Worm (Caenorhabditis elegans): ENCODE measurements around the gene F57B1.9.
A peak's percentile ranks its signal among the peaks of the same experiment; 100 is the strongest.

F57B1.9 gene

DNA sequence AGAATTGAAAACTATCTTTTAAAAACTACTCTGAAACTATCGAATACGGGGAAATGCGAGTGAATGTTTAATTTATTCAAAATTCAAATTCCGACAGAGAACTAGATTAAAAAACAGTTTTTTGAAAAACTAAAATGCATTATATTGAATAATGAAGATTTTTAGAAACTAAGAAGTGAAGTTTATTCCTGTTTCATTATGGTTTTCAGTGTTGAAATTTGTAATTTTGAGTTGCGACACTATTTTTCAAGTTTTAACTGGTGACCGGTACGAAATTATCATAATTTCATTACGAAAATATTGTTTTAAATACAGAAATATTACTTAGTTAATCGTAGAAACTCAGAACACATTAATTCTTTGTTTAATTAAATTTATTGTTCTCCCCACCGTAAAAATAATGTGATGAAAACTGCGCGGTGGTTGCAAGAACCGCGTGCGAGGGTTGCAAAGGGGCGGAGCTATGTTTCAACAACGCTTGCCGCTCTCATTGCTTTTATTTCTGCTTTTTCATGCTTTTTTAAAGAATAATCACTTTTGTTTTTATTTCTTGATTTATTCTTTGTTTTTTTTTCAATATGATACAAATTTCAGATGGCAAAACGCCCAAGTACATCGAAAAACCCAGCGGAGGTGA, 21.5 kb downstream of the F57B1.9 start, which contains the start of gene him-17:
TSS of gene him-17 (plus strand) at position 595 of the 637 bp plus-strand sequence.
- TF ChIP-seq mxl-1 (tag; optimal IDR thresholded peaks at IDR 0.05), result no peak
- TF ChIP-seq hrde-1 (tag; optimal IDR thresholded peaks at IDR 0.05; ENCODE audit: borderline replicate concordance), result no peak
- no peak for TF ChIP-seq akir-1 (GFP tag; optimal IDR thresholded peaks at IDR 0.05)
- TF ChIP-seq rec-8 (tag; optimal IDR thresholded peaks at IDR 0.05), result no peak
- TF ChIP-seq madf-3 (GFP tag; IDR thresholded peaks at IDR 0.05), result peak; percentile 33; the same call in 1 of the 2 replicates
- no peak for TF ChIP-seq ama-1 (optimal IDR thresholded peaks at IDR 0.05)
- TF ChIP-seq ama-1 (GFP tag; optimal IDR thresholded peaks at IDR 0.05), result peak in 1 of 2 experiments; percentile 20
- peak; percentile 38 for TF ChIP-seq rpc-1 (optimal IDR thresholded peaks at IDR 0.05)
- TF ChIP-seq rpc-1 (tag; optimal IDR thresholded peaks at IDR 0.05), result no peak
- peak; percentile 44 for TF ChIP-seq mcd-1 (GFP tag; IDR thresholded peaks at IDR 0.05)
- TF ChIP-seq F37B4.10 (GFP tag; IDR thresholded peaks at IDR 0.05), result no peak
- TF ChIP-seq Y79H2A.3 (GFP tag; conservative IDR thresholded peaks at IDR 0.05), result no peak
- no peak for TF ChIP-seq D2030.7 (GFP tag; IDR thresholded peaks at IDR 0.05)
- no peak for TF ChIP-seq pbrm-1 (GFP tag; IDR thresholded peaks at IDR 0.05)
- TF ChIP-seq gei-17 (GFP tag; optimal IDR thresholded peaks at IDR 0.05), result no peak
- peak; percentile 41; the same call in 1 of the 2 replicates for TF ChIP-seq ceh-100 (GFP tag; IDR thresholded peaks at IDR 0.05)
- no peak for TF ChIP-seq zfh-2 (GFP tag; conservative IDR thresholded peaks at IDR 0.05)
- no peak for TF ChIP-seq T07F8.4 (tag; optimal IDR thresholded peaks at IDR 0.05)
- TF ChIP-seq lin-35 (GFP tag; optimal IDR thresholded peaks at IDR 0.05), result peak in 1 of 3 experiments; percentile 17
- TF ChIP-seq madf-6 (GFP tag; IDR thresholded peaks at IDR 0.05), result peak; percentile 56
- no peak for TF ChIP-seq snpc-4 (GFP tag; optimal IDR thresholded peaks at IDR 0.05)
- peak in 2 of 4 experiments; percentile 2 to 22 for TF ChIP-seq snpc-4 (tag; optimal IDR thresholded peaks at IDR 0.05)
- no peak for TF ChIP-seq lir-1 (GFP tag; conservative IDR thresholded peaks at IDR 0.05)
- TF ChIP-seq F55B11.4 (tag; optimal IDR thresholded peaks at IDR 0.05; ENCODE audit: borderline replicate concordance, insufficient read depth), result no peak
- TF ChIP-seq Y67H2A.10 (GFP tag; conservative IDR thresholded peaks at IDR 0.05), result no peak
- TF ChIP-seq efl-1 (GFP tag; optimal IDR thresholded peaks at IDR 0.05), result peak; percentile 3
- TF ChIP-seq Y56A3A.18 (GFP tag; IDR thresholded peaks at IDR 0.05), result no peak
- TF ChIP-seq cebp-1 (GFP tag; IDR thresholded peaks at IDR 0.05), result no peak
- TF ChIP-seq cebp-1 (tag; optimal IDR thresholded peaks at IDR 0.05), result peak; percentile 45
- no peak for TF ChIP-seq ztf-26 (tag; optimal IDR thresholded peaks at IDR 0.05)
- no peak for TF ChIP-seq ztf-28 (GFP tag; IDR thresholded peaks at IDR 0.05)
- TF ChIP-seq snpc-1.3 (tag; optimal IDR thresholded peaks at IDR 0.05; ENCODE audit: insufficient read depth), result peak; percentile 10
- TF ChIP-seq ceh-79 (tag; optimal IDR thresholded peaks at IDR 0.05), result no peak
- no peak for TF ChIP-seq ztf-18 (tag; optimal IDR thresholded peaks at IDR 0.05)
- no peak for TF ChIP-seq nhr-27 (tag; optimal IDR thresholded peaks at IDR 0.05)
- peak; percentile 54; the same call in 1 of the 2 replicates for TF ChIP-seq B0336.3 (GFP tag; IDR thresholded peaks at IDR 0.05)
- no peak for TF ChIP-seq sdz-38 (tag; optimal IDR thresholded peaks at IDR 0.05)
- TF ChIP-seq ceh-58 (GFP tag; IDR thresholded peaks at IDR 0.05), result no peak
- TF ChIP-seq nhr-90 (tag; optimal IDR thresholded peaks at IDR 0.05), result no peak
- TF ChIP-seq ztf-6 (GFP tag; IDR thresholded peaks at IDR 0.05), result no peak
- TF ChIP-seq repo-1 (tag; optimal IDR thresholded peaks at IDR 0.05), result peak; percentile 13
- TF ChIP-seq C06A6.2 (GFP tag; conservative IDR thresholded peaks at IDR 0.05), result no peak
- no peak for TF ChIP-seq B0019.2 (GFP tag; conservative IDR thresholded peaks at IDR 0.05)
- TF ChIP-seq dox-1 (GFP tag; IDR thresholded peaks at IDR 0.05), result peak; percentile 61; the same call in 1 of the 2 replicates
- TF ChIP-seq somi-1 (GFP tag; optimal IDR thresholded peaks at IDR 0.05), result no peak
- TF ChIP-seq F23B12.7 (tag; optimal IDR thresholded peaks at IDR 0.05; ENCODE audit: insufficient read depth), result peak; percentile 49
- no peak for TF ChIP-seq unc-62 (GFP tag; optimal IDR thresholded peaks at IDR 0.05)
- TF ChIP-seq egl-18 (GFP tag; IDR thresholded peaks at IDR 0.05), result no peak
- TF ChIP-seq attf-5 (GFP tag; optimal IDR thresholded peaks at IDR 0.05), result no peak
